Fruit fly (Drosophila melanogaster) whole organism, embryonic: ENCODE results near the gene FASN2.

ENCODE experiments used
- Asciz ChIP-seq: fragments of 200-800 bp; sonication (Bioruptor generic); optimal IDR thresholded peaks from 2 replicates; lab custom pipeline; 2017; ENCODE audit warnings: missing biosample characterization, mild to moderate bottlenecking, missing genetic modification characterization, missing genetic modification reagents
- Atf-2 ChIP-seq: fragments of 200-800 bp; sonication (Bioruptor generic); optimal IDR thresholded peaks from 2 replicates; lab custom pipeline; 2016; ENCODE audit warnings: missing biosample characterization, missing genetic modification characterization
- CG10274 ChIP-seq: fragments of 200-800 bp; sonication (Bioruptor generic); optimal IDR thresholded peaks from 3 replicates; lab custom pipeline; 2017; ENCODE audit warnings: missing biosample characterization, mild to moderate bottlenecking, missing genetic modification characterization
- CG10366 ChIP-seq: fragments of 200-800 bp; sonication (Bioruptor generic); IDR thresholded peaks from 2 replicates; pipeline ENCODE4 v1.3.6; 2022; ENCODE audit warnings: missing biosample characterization, missing genetic modification characterization
- CG12104 ChIP-seq: fragments of 200-800 bp; sonication (Bioruptor generic); optimal IDR thresholded peaks from 3 replicates; lab custom pipeline; 2016; ENCODE audit warnings: missing biosample characterization, missing genetic modification characterization
- CG15269 ChIP-seq: fragments of 200-800 bp; sonication (Bioruptor generic); optimal IDR thresholded peaks from 2 replicates; lab custom pipeline; 2018; ENCODE audit warnings: missing biosample characterization, mild to moderate bottlenecking, missing genetic modification characterization, moderate library complexity
- CG15601 ChIP-seq: fragments of 200-800 bp; sonication (Bioruptor generic); optimal IDR thresholded peaks from 3 replicates; lab custom pipeline; 2019; ENCODE audit warnings: missing biosample characterization, mild to moderate bottlenecking, missing genetic modification characterization, moderate library complexity
- CG17612 ChIP-seq: fragments of 200-800 bp; sonication (Bioruptor generic); IDR thresholded peaks from 2 replicates; pipeline ENCODE4 v1.3.6; 2022; ENCODE audit warnings: missing biosample characterization, missing genetic modification characterization
- CG17829 ChIP-seq: fragments of 200-800 bp; optimal IDR thresholded peaks from 2 replicates; lab custom pipeline; 2019; ENCODE audit warnings: missing biosample characterization, mild to moderate bottlenecking, missing genetic modification characterization, moderate library complexity
- CG18619 ChIP-seq: fragments of 200-800 bp; sonication (Bioruptor generic); optimal IDR thresholded peaks from 3 replicates; lab custom pipeline; 2017; ENCODE audit warnings: missing biosample characterization, mild to moderate bottlenecking, missing genetic modification characterization
- CG2129 ChIP-seq: fragments of 200-800 bp; sonication (Bioruptor generic); IDR thresholded peaks from 2 replicates; pipeline ENCODE4 v1.3.6; 2022; ENCODE audit warnings: missing biosample characterization, missing genetic modification characterization; ENCODE audit not compliant: partially characterized antibody
- CG2199 ChIP-seq: fragments of 200-800 bp; sonication (Bioruptor generic); IDR thresholded peaks from 3 replicates; pipeline ENCODE4 v1.3.6; 2022; ENCODE audit warnings: missing biosample characterization, missing genetic modification characterization
- CG31365 ChIP-seq: fragments of 200-800 bp; sonication (Bioruptor generic); optimal IDR thresholded peaks from 2 replicates; lab custom pipeline; 2018; ENCODE audit warnings: missing biosample characterization, mild to moderate bottlenecking, missing genetic modification characterization
- CG31388 ChIP-seq: fragments of 200-800 bp; sonication (Bioruptor generic); optimal IDR thresholded peaks from 2 replicates; lab custom pipeline; 2016; ENCODE audit warnings: missing biosample characterization, missing genetic modification characterization
- CG32532 ChIP-seq: fragments of 200-800 bp; sonication (Bioruptor generic); IDR thresholded peaks from 2 replicates; pipeline ENCODE4 v1.3.6; 2022; ENCODE audit warnings: missing biosample characterization, missing genetic modification characterization
- CG32767 ChIP-seq: fragments of 200-800 bp; sonication (Bioruptor generic); IDR thresholded peaks from 2 replicates; pipeline ENCODE4 v1.3.6; 2022; ENCODE audit warnings: missing biosample characterization, missing genetic modification characterization
- CG32772 ChIP-seq: fragments of 200-800 bp; sonication (Bioruptor generic); IDR thresholded peaks from 2 replicates; pipeline ENCODE4 v1.3.6; 2022; ENCODE audit warnings: missing biosample characterization, missing genetic modification characterization
- CG4328 ChIP-seq: fragments of 200-800 bp; sonication (Bioruptor generic); optimal IDR thresholded peaks from 3 replicates; lab custom pipeline; 2017; ENCODE audit warnings: missing biosample characterization, missing genetic modification reagents, missing genetic modification characterization
- CG6765 ChIP-seq: fragments of 200-800 bp; sonication (Bioruptor generic); optimal IDR thresholded peaks from 3 replicates; lab custom pipeline; 2017; ENCODE audit warnings: missing biosample characterization, mild to moderate bottlenecking, missing genetic modification characterization
- CG9932 ChIP-seq: fragments of 200-800 bp; sonication (Bioruptor generic); IDR thresholded peaks from 2 replicates; pipeline ENCODE4 v1.3.6; 2022; ENCODE audit warnings: missing biosample characterization, missing genetic modification characterization
- Dip3 ChIP-seq: fragments of 200-800 bp; sonication (Bioruptor generic); optimal IDR thresholded peaks from 3 replicates; lab custom pipeline; 2016; ENCODE audit warnings: missing biosample characterization, missing genetic modification characterization
- Fer2 ChIP-seq: fragments of 200-800 bp; sonication (Bioruptor generic); optimal IDR thresholded peaks from 2 replicates; lab custom pipeline; 2018; ENCODE audit warnings: missing biosample characterization, mild to moderate bottlenecking, missing genetic modification characterization, moderate library complexity
- Hr78 ChIP-seq, 2 experiments: fragments of 200-800 bp in 1 of 2; fragments of >200 bp in 1 of 2; sonication (Bioruptor generic) in 1 of 2; optimal IDR thresholded peaks; 2 replicates each; lab custom pipeline; 2017 to 2019; ENCODE audit warnings: missing biosample characterization in 2 of 2, missing genetic modification characterization in 2 of 2, mild to moderate bottlenecking in 1 of 2, moderate library complexity in 1 of 2
- Hsf ChIP-seq: fragments of 200-800 bp; sonication (Bioruptor generic); optimal IDR thresholded peaks from 3 replicates; lab custom pipeline; 2016; ENCODE audit warnings: missing biosample characterization, missing genetic modification characterization
- Jarid2 ChIP-seq: fragments of 200-800 bp; sonication (Bioruptor generic); optimal IDR thresholded peaks from 3 replicates; lab custom pipeline; 2017; ENCODE audit warnings: mild to moderate bottlenecking, missing biosample characterization, missing genetic modification reagents, missing genetic modification characterization
- Kr ChIP-seq: fragments of 200-800 bp; sonication (Bioruptor generic); optimal IDR thresholded peaks from 2 replicates; lab custom pipeline; 2017; ENCODE audit warnings: missing biosample characterization, mild to moderate bottlenecking, missing genetic modification characterization
- NfI ChIP-seq: fragments of 200-800 bp; sonication (Bioruptor generic); optimal IDR thresholded peaks from 3 replicates; lab custom pipeline; 2018; ENCODE audit warnings: missing biosample characterization, mild to moderate bottlenecking, missing genetic modification characterization, moderate library complexity
- Sry-β ChIP-seq: fragments of 200-800 bp; sonication (Bioruptor generic); optimal IDR thresholded peaks from 2 replicates; lab custom pipeline; 2018; ENCODE audit warnings: missing biosample characterization, mild to moderate bottlenecking, missing genetic modification characterization, moderate library complexity
- al ChIP-seq: fragments of 200-800 bp; sonication (Bioruptor generic); IDR thresholded peaks from 2 replicates; pipeline ENCODE4 v1.3.6; 2022; ENCODE audit warnings: missing biosample characterization, missing genetic modification characterization
- ato ChIP-seq: fragments of 200-800 bp; sonication (Bioruptor generic); IDR thresholded peaks from 2 replicates; pipeline ENCODE4 v1.3.6; 2022; ENCODE audit warnings: missing biosample characterization, missing genetic modification characterization; ENCODE audit not compliant: partially characterized antibody
- cas ChIP-seq: fragments of 200-800 bp; sonication (Bioruptor generic); IDR thresholded peaks from 2 replicates; pipeline ENCODE4 v1.3.6; 2022; ENCODE audit warnings: missing biosample characterization, missing genetic modification characterization
- crc ChIP-seq: fragments of 200-800 bp; sonication (Bioruptor generic); optimal IDR thresholded peaks from 2 replicates; lab custom pipeline; 2016; ENCODE audit warnings: missing biosample characterization, missing genetic modification characterization
- da ChIP-seq: fragments of 200-800 bp; sonication (Bioruptor generic); optimal IDR thresholded peaks from 2 replicates; lab custom pipeline; 2016; ENCODE audit warnings: missing biosample characterization, missing genetic modification characterization
- fd64A ChIP-seq: fragments of 200-800 bp; sonication (Bioruptor generic); optimal IDR thresholded peaks from 3 replicates; lab custom pipeline; 2018; ENCODE audit warnings: missing biosample characterization, mild to moderate bottlenecking, missing genetic modification characterization
- grn ChIP-seq: fragments of 200-800 bp; sonication (Bioruptor generic); optimal IDR thresholded peaks from 3 replicates; lab custom pipeline; 2017; ENCODE audit warnings: missing biosample characterization, missing genetic modification characterization
- inv ChIP-seq: fragments of 200-800 bp; sonication (Bioruptor generic); IDR thresholded peaks from 2 replicates; pipeline ENCODE4 v1.3.6; 2022; ENCODE audit warnings: missing biosample characterization, missing genetic modification characterization; ENCODE audit not compliant: partially characterized antibody
- jigr1 ChIP-seq: fragments of 200-800 bp; sonication (Bioruptor generic); IDR thresholded peaks from 3 replicates; pipeline ENCODE4 v1.3.6; 2022; ENCODE audit warnings: missing biosample characterization, missing genetic modification characterization
- mirr ChIP-seq: fragments of 200-800 bp; sonication (Bioruptor generic); optimal IDR thresholded peaks from 3 replicates; lab custom pipeline; 2018; ENCODE audit warnings: missing biosample characterization, mild to moderate bottlenecking, missing genetic modification characterization
- pb ChIP-seq: fragments of 200-800 bp; sonication (Bioruptor generic); optimal IDR thresholded peaks from 3 replicates; lab custom pipeline; 2016; ENCODE audit warnings: missing biosample characterization, missing genetic modification characterization
- pita ChIP-seq: fragments of 200-800 bp; sonication (Bioruptor generic); optimal IDR thresholded peaks from 2 replicates; lab custom pipeline; 2017; ENCODE audit warnings: missing biosample characterization, mild to moderate bottlenecking, missing genetic modification characterization
- sd ChIP-seq: fragments of 200-800 bp; sonication (Bioruptor generic); optimal IDR thresholded peaks from 3 replicates; lab custom pipeline; 2018; ENCODE audit warnings: missing biosample characterization, mild to moderate bottlenecking, missing genetic modification characterization, moderate library complexity
- shn ChIP-seq: fragments of 200-800 bp; sonication (Bioruptor generic); optimal IDR thresholded peaks from 3 replicates; lab custom pipeline; 2016; ENCODE audit warnings: missing biosample characterization, missing genetic modification characterization
- sim ChIP-seq: fragments of 200-800 bp; sonication (Bioruptor generic); IDR thresholded peaks from 2 replicates; pipeline ENCODE4 v1.3.6; 2022; ENCODE audit warnings: missing biosample characterization, missing genetic modification characterization
- slbo ChIP-seq: fragments of 200-800 bp; sonication (Bioruptor generic); IDR thresholded peaks from 2 replicates; pipeline ENCODE4 v1.3.6; 2022; ENCODE audit warnings: missing biosample characterization, missing genetic modification characterization
- ssp ChIP-seq: fragments of 200-800 bp; sonication (Bioruptor generic); IDR thresholded peaks from 2 replicates; pipeline ENCODE4 v1.3.6; 2022; ENCODE audit warnings: missing biosample characterization, missing genetic modification characterization
- tgo ChIP-seq: fragments of 200-800 bp; sonication (Bioruptor generic); IDR thresholded peaks from 3 replicates; pipeline ENCODE4 v1.3.6; 2022; ENCODE audit warnings: missing biosample characterization, missing genetic modification characterization
- toy ChIP-seq: fragments of 200-800 bp; sonication (Bioruptor generic); IDR thresholded peaks from 2 replicates; pipeline ENCODE4 v1.3.6; 2022; ENCODE audit warnings: missing biosample characterization, missing genetic modification characterization
- twi ChIP-seq: fragments of 200-800 bp; optimal IDR thresholded peaks from 2 replicates; lab custom pipeline; 2019; ENCODE audit warnings: missing biosample characterization, mild to moderate bottlenecking, missing genetic modification characterization, moderate library complexity
- vfl ChIP-seq: fragments of 200-800 bp; sonication (Bioruptor generic); optimal IDR thresholded peaks from 2 replicates; lab custom pipeline; 2016; ENCODE audit warnings: missing biosample characterization, missing genetic modification characterization
- vvl ChIP-seq: fragments of 200-800 bp; sonication (Bioruptor generic); IDR thresholded peaks from 2 replicates; pipeline ENCODE4 v1.3.6; 2022; ENCODE audit warnings: missing biosample characterization, missing genetic modification characterization

FASN2 gene

DNA sequence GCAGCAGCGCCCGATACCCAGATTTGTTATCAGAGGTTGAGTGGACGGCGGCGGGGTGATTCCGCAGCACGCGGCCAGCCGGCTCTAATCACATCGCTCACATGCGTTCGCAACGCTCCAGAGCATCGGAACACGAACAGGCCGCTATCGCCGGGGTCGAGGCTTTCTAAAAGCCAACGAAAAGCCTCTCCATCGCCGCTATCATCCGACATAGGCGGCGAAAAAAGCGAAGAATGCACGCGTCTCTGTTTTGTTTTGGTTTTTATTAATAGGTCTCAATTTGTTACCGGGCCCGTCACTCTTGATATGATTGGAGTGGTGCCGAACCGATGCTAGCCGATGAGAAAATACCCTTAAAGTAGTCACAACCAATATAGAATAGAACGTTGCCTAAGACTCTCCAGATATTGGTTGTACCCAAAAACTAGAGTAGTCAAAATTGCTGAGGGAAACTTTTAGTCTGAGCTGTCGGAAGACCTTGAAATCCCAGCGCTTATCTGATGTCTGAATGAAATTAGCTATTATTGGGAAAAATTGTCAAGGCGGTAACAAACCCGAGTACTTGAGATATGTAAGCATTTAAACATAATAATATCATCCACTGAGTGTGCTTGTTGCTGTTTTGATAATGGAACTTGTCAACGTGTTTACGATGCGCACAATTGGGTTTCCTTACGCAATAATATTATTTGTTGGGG is 1.7 kb upstream of the FASN2 start, which contains the start of gene CG17261 (continued):
- TF ChIP-seq vvl (GFP tag; lab: Robert Waterston, UW) (peak; percentile 30; the same call in 1 of the 2 replicates), CG17612 (GFP tag; lab: Robert Waterston, UW) (no peak), CG31365 (tag; lab: Kevin White, UChicago) (no peak), CG32532 (GFP tag; lab: Robert Waterston, UW) (peak; percentile 75), CG12104 (no peak), grn (peak; percentile 68), CG31388 (GFP tag; lab: Kevin White, UChicago) (no peak), CG10274 (GFP tag; lab: Kevin White, UChicago) (no peak), Jarid2 (GFP tag; lab: Kevin White, UChicago) (no peak), NfI (peak; percentile 15), sd (tag; lab: Kevin White, UChicago) (peak; percentile 88), CG15269 (tag; lab: Kevin White, UChicago) (peak; percentile 55), fd64A (GFP tag; lab: Kevin White, UChicago) (no peak), cas (GFP tag; lab: Robert Waterston, UW) (no peak), Asciz (GFP tag; lab: Kevin White, UChicago) (no peak), Kr (GFP tag; lab: Kevin White, UChicago) (no peak), slbo (peak; percentile 70), sim (no peak), da (GFP tag; lab: Kevin White, UChicago) (no peak), Sry-β (GFP tag; lab: Kevin White, UChicago) (no peak), shn (peak; percentile 23), vfl (GFP tag; lab: Kevin White, UChicago) (peak; percentile 25), ato (GFP tag; lab: Robert Waterston, UW) (no peak), Atf-2 (GFP tag; lab: Kevin White, UChicago) (no peak), tgo (GFP tag; lab: Robert Waterston, UW) (peak; percentile 31; the same call in 1 of the 3 replicates), al (GFP tag; lab: Robert Waterston, UW) (0 out of 2 replicates have a peak, but pooled peaks have one; percentile 21), CG17829 (tag; lab: Kevin White, UChicago) (no peak), crc (GFP tag; lab: Kevin White, UChicago) (no peak), inv (no peak), CG2199 (GFP tag; lab: Robert Waterston, UW) (no peak), pb (GFP tag; lab: Kevin White, UChicago) (no peak), CG32772 (GFP tag; lab: Robert Waterston, UW) (no peak), CG2129 (no peak), Fer2 (tag; lab: Kevin White, UChicago) (no peak), CG32767 (no peak), CG10366 (GFP tag; lab: Robert Waterston, UW) (no peak), toy (no peak), Hsf (GFP tag; lab: Kevin White, UChicago) (peak; percentile 6), Hr78 (GFP tag; optimal IDR thresholded peaks at IDR 0.05; lab: Kevin White, UChicago) (peak in 1 of 2 experiments; percentile 84), CG18619 (GFP tag; lab: Kevin White, UChicago) (no peak), ssp (0 out of 2 replicates have a peak, but pooled peaks have one; percentile 18), CG4328 (GFP tag; lab: Kevin White, UChicago) (no peak), mirr (peak; percentile 58), Dip3 (peak; percentile 41), CG6765 (GFP tag; lab: Kevin White, UChicago) (no peak), jigr1 (no peak), CG9932 (GFP tag; lab: Robert Waterston, UW) (peak; percentile 63), twi (tag; lab: Kevin White, UChicago) (no peak), pita (GFP tag; lab: Kevin White, UChicago) (no peak), CG15601 (tag; lab: Kevin White, UChicago) (no peak)
